Fruit fly (Drosophila melanogaster): ENCODE measurements around the gene CG7720.

CG7720 gene

dm6 chr3R:18804278-18804903 is 9.4 kb upstream of the CG7720 start (continued):
- TF ChIP-seq run (tag; optimal IDR thresholded peaks at IDR 0.05) = no peak
- no peak for TF ChIP-seq NC2β (GFP tag; optimal IDR thresholded peaks at IDR 0.05)
- TF ChIP-seq fd96Cb (tag; optimal IDR thresholded peaks at IDR 0.05) = peak; percentile 66
- no peak for TF ChIP-seq Ets97D (GFP tag; optimal IDR thresholded peaks at IDR 0.05)
- TF ChIP-seq ap (GFP tag; IDR thresholded peaks at IDR 0.05) = no peak
- no peak for TF ChIP-seq CG4360 (GFP tag; IDR thresholded peaks at IDR 0.05)
- no peak for TF ChIP-seq Sry-δ (GFP tag; optimal IDR thresholded peaks at IDR 0.05)
- TF ChIP-seq Gsc (GFP tag; IDR thresholded peaks at IDR 0.05) = no peak
- TF ChIP-seq hth (optimal IDR thresholded peaks at IDR 0.05) = no peak
- no peak for TF ChIP-seq ATbp (GFP tag; optimal IDR thresholded peaks at IDR 0.05)
- no peak for TF ChIP-seq H15 (GFP tag; IDR thresholded peaks at IDR 0.05)
- TF ChIP-seq HLH3B (GFP tag; IDR thresholded peaks at IDR 0.05) = no peak
- no peak for TF ChIP-seq da (GFP tag; optimal IDR thresholded peaks at IDR 0.05)
- TF ChIP-seq abd-A (tag; optimal IDR thresholded peaks at IDR 0.05) = no peak
- TF ChIP-seq sens-2 (GFP tag; IDR thresholded peaks at IDR 0.05) = no peak
- TF ChIP-seq CG8765 (GFP tag; IDR thresholded peaks at IDR 0.05) = no peak
- 0 out of 2 replicates have a peak, but pooled peaks have one; percentile 20 for TF ChIP-seq CG32772 (GFP tag; IDR thresholded peaks at IDR 0.05)
- TF ChIP-seq CG14050 (GFP tag; IDR thresholded peaks at IDR 0.05) = 0 out of 3 replicates have a peak, but pooled peaks have one; percentile 21
- no peak for TF ChIP-seq Camta (GFP tag; optimal IDR thresholded peaks at IDR 0.05)
- TF ChIP-seq CG13775 (GFP tag; optimal IDR thresholded peaks at IDR 0.05) = no peak
- TF ChIP-seq CG2129 (GFP tag; IDR thresholded peaks at IDR 0.05; ENCODE audit: partially characterized antibody) = no peak
- no peak for TF ChIP-seq fd64A (GFP tag; optimal IDR thresholded peaks at IDR 0.05)
- peak; percentile 36; the same call in 1 of the 2 replicates for TF ChIP-seq sisA (GFP tag; IDR thresholded peaks at IDR 0.05)
- no peak for TF ChIP-seq MESR4 (GFP tag; optimal IDR thresholded peaks at IDR 0.05)
- peak; percentile 31; the same call in 1 of the 3 replicates for TF ChIP-seq ken (GFP tag; IDR thresholded peaks at IDR 0.05)
- TF ChIP-seq Sry-β (GFP tag; optimal IDR thresholded peaks at IDR 0.05) = no peak
- TF ChIP-seq CG3838 (GFP tag; optimal IDR thresholded peaks at IDR 0.05) = no peak
- TF ChIP-seq h (optimal IDR thresholded peaks at IDR 0.05) = no peak
- no peak for TF ChIP-seq H2.0 (GFP tag; IDR thresholded peaks at IDR 0.05)
- no peak for TF ChIP-seq sug (tag; optimal IDR thresholded peaks at IDR 0.05)
- TF ChIP-seq dati (GFP tag; IDR thresholded peaks at IDR 0.05) = no peak
- TF ChIP-seq MTF-1 (GFP tag; optimal IDR thresholded peaks at IDR 0.05; ENCODE audit: borderline replicate concordance) = no peak
- no peak for TF ChIP-seq Ets65A (GFP tag)
- TF ChIP-seq ase (GFP tag; IDR thresholded peaks at IDR 0.05) = no peak
- no peak for TF ChIP-seq CG7271 (tag; optimal IDR thresholded peaks at IDR 0.05)
- no peak for TF ChIP-seq Scr (GFP tag; IDR thresholded peaks at IDR 0.05; ENCODE audit: partially characterized antibody)
- TF ChIP-seq chinmo (GFP tag; IDR thresholded peaks at IDR 0.05; ENCODE audit: partially characterized antibody) = no peak
- TF ChIP-seq CG17568 (GFP tag; optimal IDR thresholded peaks at IDR 0.05) = no peak
- TF ChIP-seq CG12769 (tag; optimal IDR thresholded peaks at IDR 0.05) = peak; percentile 3
- TF ChIP-seq Eip74EF (GFP tag; optimal IDR thresholded peaks at IDR 0.05) = no peak
- no peak for TF ChIP-seq CG17385 (GFP tag; optimal IDR thresholded peaks at IDR 0.05)
- TF ChIP-seq twi (tag; optimal IDR thresholded peaks at IDR 0.05) = no peak
- peak; percentile 28 for TF ChIP-seq CG10654 (GFP tag; optimal IDR thresholded peaks at IDR 0.05)
- no peak for TF ChIP-seq CG11398 (GFP tag; optimal IDR thresholded peaks at IDR 0.05)
- TF ChIP-seq CG10209 (GFP tag; optimal IDR thresholded peaks at IDR 0.05) = peak; percentile 16
- no peak for TF ChIP-seq sima (GFP tag; optimal IDR thresholded peaks at IDR 0.05)
- TF ChIP-seq Mrtf (GFP tag; IDR thresholded peaks at IDR 0.05) = 0 out of 3 replicates have a peak, but pooled peaks have one; percentile 35
- TF ChIP-seq phol (tag; optimal IDR thresholded peaks at IDR 0.05) = no peak
- TF ChIP-seq lola (GFP tag; optimal IDR thresholded peaks at IDR 0.05) = no peak
- TF ChIP-seq CG14710 (tag; optimal IDR thresholded peaks at IDR 0.05) = no peak

All from whole organism, embryonic.